Worm (Caenorhabditis elegans) whole organism, late embryonic: Measurements from ENCODE around the gene F25B3.4.

Experiments used
- C08G9.2 ChIP-seq: sonication (generic microtip); optimal IDR thresholded peaks from 2 replicates; lab custom pipeline; 2016; ENCODE audit warnings: mild to moderate bottlenecking, missing genetic modification characterization, moderate library complexity, missing compliant biosample characterization
- F13H6.1 ChIP-seq: sonication (generic microtip); optimal IDR thresholded peaks from 2 replicates; lab custom pipeline; 2016; ENCODE audit warnings: missing genetic modification characterization, missing compliant biosample characterization
- K02D7.2 ChIP-seq: sonication (generic microtip); optimal IDR thresholded peaks from 2 replicates; lab custom pipeline; 2017; ENCODE audit warnings: mild to moderate bottlenecking, missing genetic modification characterization, missing compliant biosample characterization
- K09A11.1 ChIP-seq: sonication (generic microtip); optimal IDR thresholded peaks from 2 replicates; lab custom pipeline; 2017; ENCODE audit warnings: antibody characterized with exemption, mild to moderate bottlenecking, missing genetic modification characterization, missing compliant biosample characterization; ENCODE audit not compliant: insufficient read depth
- T23F11.4 ChIP-seq: fragments of 200-800 bp; sonication (Bioruptor generic); optimal IDR thresholded peaks from 2 replicates; lab custom pipeline; 2018; ENCODE audit warnings: mild to moderate bottlenecking, missing genetic modification characterization, missing compliant biosample characterization
- ama-1 ChIP-seq: fragments of 150-350 bp; optimal IDR thresholded peaks from 2 replicates; lab custom pipeline; 2014
- ceh-14 ChIP-seq: sonication (generic microtip); optimal IDR thresholded peaks from 2 replicates; lab custom pipeline; 2016; ENCODE audit warnings: missing genotype, missing genetic modification characterization, missing compliant biosample characterization
- ceh-18 ChIP-seq: sonication (generic microtip); optimal IDR thresholded peaks from 2 replicates; lab custom pipeline; 2016; ENCODE audit warnings: missing genetic modification characterization, missing compliant biosample characterization
- ceh-19 ChIP-seq: fragments of 200-800 bp; sonication (Bioruptor generic); optimal IDR thresholded peaks from 2 replicates; lab custom pipeline; 2018; ENCODE audit warnings: mild to moderate bottlenecking, missing genetic modification characterization, missing compliant biosample characterization
- ceh-2 ChIP-seq: sonication (generic microtip); optimal IDR thresholded peaks from 2 replicates; lab custom pipeline; 2016; ENCODE audit warnings: missing genotype, missing genetic modification characterization, missing compliant biosample characterization
- ceh-22 ChIP-seq: sonication (generic microtip); optimal IDR thresholded peaks from 2 replicates; lab custom pipeline; 2017; ENCODE audit warnings: missing biosample characterization, missing genetic modification characterization
- ceh-24 ChIP-seq: sonication (generic microtip); optimal IDR thresholded peaks from 2 replicates; lab custom pipeline; 2016; ENCODE audit warnings: mild to moderate bottlenecking, missing genetic modification characterization, missing compliant biosample characterization
- ceh-31 ChIP-seq: sonication (generic microtip); optimal IDR thresholded peaks from 2 replicates; lab custom pipeline; 2016; ENCODE audit warnings: missing genetic modification characterization, missing compliant biosample characterization
- ceh-34 ChIP-seq: sonication (generic microtip); optimal IDR thresholded peaks from 2 replicates; lab custom pipeline; 2016; ENCODE audit warnings: mild to moderate bottlenecking, missing genetic modification characterization, missing compliant biosample characterization
- ceh-48 ChIP-seq: sonication (generic microtip); optimal IDR thresholded peaks from 2 replicates; lab custom pipeline; 2016; ENCODE audit warnings: missing genetic modification characterization, inconsistent platforms, missing compliant biosample characterization
- dmd-4 ChIP-seq: sonication (generic microtip); optimal IDR thresholded peaks from 2 replicates; lab custom pipeline; 2016; ENCODE audit warnings: borderline replicate concordance, missing genetic modification characterization, missing compliant biosample characterization
- elt-2 ChIP-seq: sonication (generic microtip); optimal IDR thresholded peaks from 2 replicates; lab custom pipeline; 2016; ENCODE audit warnings: missing genetic modification reagents, missing genetic modification characterization, missing compliant biosample characterization
- elt-4 ChIP-seq: sonication (generic microtip); optimal IDR thresholded peaks from 2 replicates; lab custom pipeline; 2016; ENCODE audit warnings: missing genetic modification characterization, missing compliant biosample characterization
- ets-4 ChIP-seq: sonication (generic microtip); optimal IDR thresholded peaks from 2 replicates; lab custom pipeline; 2016; ENCODE audit warnings: missing genetic modification characterization, missing compliant biosample characterization
- fax-1 ChIP-seq: sonication (generic microtip); optimal IDR thresholded peaks from 2 replicates; lab custom pipeline; 2016; ENCODE audit warnings: missing genotype, missing genetic modification characterization, missing compliant biosample characterization
- hlh-13 ChIP-seq: fragments of 200-800 bp; sonication (Bioruptor generic); optimal IDR thresholded peaks from 2 replicates; lab custom pipeline; 2018; ENCODE audit warnings: mild to moderate bottlenecking, missing genetic modification characterization, missing compliant biosample characterization
- hlh-30 ChIP-seq: sonication (generic microtip); optimal IDR thresholded peaks from 2 replicates; lab custom pipeline; 2017; ENCODE audit warnings: antibody characterized with exemption, missing genetic modification characterization, missing compliant biosample characterization; ENCODE audit not compliant: insufficient read depth
- hlh-6 ChIP-seq: sonication (generic microtip); optimal IDR thresholded peaks from 2 replicates; lab custom pipeline; 2016; ENCODE audit warnings: missing genotype, missing genetic modification characterization, missing compliant biosample characterization
- lim-6 ChIP-seq: sonication (generic microtip); optimal IDR thresholded peaks from 2 replicates; lab custom pipeline; 2016; ENCODE audit warnings: missing genetic modification characterization, missing compliant biosample characterization
- mec-3 ChIP-seq: sonication (generic microtip); optimal IDR thresholded peaks from 2 replicates; lab custom pipeline; 2016; ENCODE audit warnings: borderline replicate concordance, missing genetic modification characterization, missing compliant biosample characterization
- nfya-1 ChIP-seq: sonication (generic microtip); optimal IDR thresholded peaks from 2 replicates; lab custom pipeline; 2017; ENCODE audit warnings: missing genetic modification characterization, mild to moderate bottlenecking, missing compliant biosample characterization, antibody characterized with exemption, moderate library complexity
- nhr-11 ChIP-seq: fragments of 150-350 bp; optimal IDR thresholded peaks from 2 replicates; lab custom pipeline; 2014; ENCODE audit warnings: missing biosample characterization, missing genetic modification characterization
- nhr-232 ChIP-seq: sonication (generic microtip); optimal IDR thresholded peaks from 2 replicates; lab custom pipeline; 2016; ENCODE audit warnings: missing genetic modification characterization, missing compliant biosample characterization
- npax-4 ChIP-seq: sonication (generic microtip); optimal IDR thresholded peaks from 2 replicates; lab custom pipeline; 2016; ENCODE audit warnings: missing genetic modification characterization, missing compliant biosample characterization
- odd-2 ChIP-seq: sonication (generic microtip); optimal IDR thresholded peaks from 2 replicates; lab custom pipeline; 2017; ENCODE audit warnings: antibody characterized with exemption, mild to moderate bottlenecking, missing genetic modification characterization, missing compliant biosample characterization
- pax-1 ChIP-seq: fragments of 150-350 bp; optimal IDR thresholded peaks from 2 replicates; lab custom pipeline; 2014; ENCODE audit warnings: missing biosample characterization, missing genetic modification characterization
- pha-4 ChIP-seq: fragments of 150-350 bp; optimal IDR thresholded peaks from 2 replicates; lab custom pipeline; 2018; ENCODE audit warnings: missing biosample characterization, missing genetic modification reagents, missing genetic modification characterization
- pqm-1 ChIP-seq: sonication (generic microtip); optimal IDR thresholded peaks from 2 replicates; lab custom pipeline; 2016; ENCODE audit warnings: missing genetic modification characterization, missing compliant biosample characterization
- pros-1 ChIP-seq: fragments of 150-350 bp; optimal IDR thresholded peaks from 2 replicates; lab custom pipeline; 2014; ENCODE audit warnings: missing biosample characterization, missing genetic modification reagents, missing genetic modification characterization
- ref-2 ChIP-seq: sonication (generic microtip); optimal IDR thresholded peaks from 2 replicates; lab custom pipeline; 2016; ENCODE audit warnings: missing genetic modification characterization, missing compliant biosample characterization
- sox-4 ChIP-seq: sonication (generic microtip); optimal IDR thresholded peaks from 2 replicates; lab custom pipeline; 2017; ENCODE audit warnings: mild to moderate bottlenecking, missing genetic modification characterization, inconsistent platforms, missing compliant biosample characterization
- tbx-2 ChIP-seq: sonication (generic microtip); optimal IDR thresholded peaks from 2 replicates; lab custom pipeline; 2016; ENCODE audit warnings: missing genetic modification characterization, missing compliant biosample characterization
- tbx-7 ChIP-seq: sonication (generic microtip); optimal IDR thresholded peaks from 2 replicates; lab custom pipeline; 2016; ENCODE audit warnings: missing genotype, missing genetic modification characterization, missing compliant biosample characterization
- unc-42 ChIP-seq: sonication (generic microtip); optimal IDR thresholded peaks from 2 replicates; lab custom pipeline; 2016; ENCODE audit warnings: missing genotype, missing genetic modification characterization, missing compliant biosample characterization
- unc-55 ChIP-seq: sonication (generic microtip); optimal IDR thresholded peaks from 2 replicates; lab custom pipeline; 2017; ENCODE audit warnings: missing biosample characterization, missing genetic modification reagents, missing genetic modification characterization
- unc-86 ChIP-seq: sonication (generic microtip); optimal IDR thresholded peaks from 2 replicates; lab custom pipeline; 2016; ENCODE audit warnings: missing genetic modification characterization, missing compliant biosample characterization
- zip-5 ChIP-seq: sonication (generic microtip); optimal IDR thresholded peaks from 2 replicates; lab custom pipeline; 2016; ENCODE audit warnings: missing genetic modification characterization, missing compliant biosample characterization
- ztf-16 ChIP-seq: sonication (generic microtip); optimal IDR thresholded peaks from 2 replicates; lab custom pipeline; 2017; ENCODE audit warnings: missing genetic modification characterization, missing compliant biosample characterization

The F25B3.4 gene

ce11 chrV:9561624-9562179 lies 6.9 kb downstream of the F25B3.4 start, which contains the start of gene rgef-1:
Gene rgef-1 (minus strand): TSS chrV:9561674.
- TF ChIP-seq ceh-48 (tag; lab: Kevin White, UChicago) (peak; percentile 89), nfya-1 (tag; lab: Kevin White, UChicago) (peak; percentile 47), ama-1 (lab: Kevin White, UChicago) (no peak), ceh-19 (GFP tag; lab: Kevin White, UChicago) (peak; percentile 44), unc-55 (GFP tag; lab: Kevin White, UChicago) (no peak), pros-1 (tag; lab: Kevin White, UChicago) (peak; percentile 17), C08G9.2 (tag; lab: Kevin White, UChicago) (peak; percentile 33), ceh-22 (tag; lab: Kevin White, UChicago) (no peak), zip-5 (tag; lab: Kevin White, UChicago) (no peak), dmd-4 (tag; lab: Kevin White, UChicago) (no peak), tbx-2 (tag; lab: Kevin White, UChicago) (peak; percentile 59), ceh-14 (tag; lab: Kevin White, UChicago) (peak; percentile 76), ref-2 (tag; lab: Kevin White, UChicago) (peak; percentile 20), ztf-16 (tag; lab: Kevin White, UChicago) (no peak), mec-3 (tag; lab: Kevin White, UChicago) (no peak), tbx-7 (tag; lab: Kevin White, UChicago) (no peak), unc-42 (tag; lab: Kevin White, UChicago) (peak; percentile 87), ceh-34 (tag; lab: Kevin White, UChicago) (peak; percentile 37), ceh-31 (tag; lab: Kevin White, UChicago) (peak; percentile 85), ceh-18 (tag; lab: Kevin White, UChicago) (peak; percentile 44)

ce11 chrV:9556668-9557067 lies 11.9 kb downstream of the F25B3.4 start:
- no peak for TF ChIP-seq fax-1 (tag; lab: Kevin White, UChicago)
- no peak for TF ChIP-seq nhr-232
- TF ChIP-seq sox-4 (tag; lab: Kevin White, UChicago): no peak
- TF ChIP-seq, all 69 proteins: peak for 0

ce11 chrV:9550313-9550712 lies 18.3 kb downstream of the F25B3.4 start, which contains the start of gene ehbp-1:
Gene ehbp-1 (plus strand): TSS chrV:9550644.
- TF ChIP-seq ceh-31 (tag; lab: Kevin White, UChicago): peak; percentile 22
- TF ChIP-seq npax-4 (tag; lab: Kevin White, UChicago): no peak
- peak; percentile 88 for TF ChIP-seq unc-42 (tag; lab: Kevin White, UChicago)

DNA sequence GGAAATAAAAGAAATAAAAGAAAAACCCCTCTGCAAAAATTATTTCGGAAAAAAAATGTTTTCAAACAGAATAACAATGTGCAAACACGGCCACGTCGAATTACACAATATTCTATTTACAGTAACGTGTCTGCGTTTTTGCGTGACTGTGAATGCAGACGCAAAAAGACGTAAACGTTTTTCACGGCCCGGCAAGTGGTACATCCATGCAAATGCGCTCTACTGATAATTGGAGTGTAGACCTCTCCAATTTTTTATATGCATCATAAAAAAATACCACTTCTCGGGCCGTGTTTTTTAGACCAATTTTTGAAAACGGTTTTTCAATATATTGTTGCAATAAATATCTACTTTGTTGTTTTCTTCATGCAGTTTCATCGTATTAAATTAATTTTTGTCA lies 19.1 kb downstream of the F25B3.4 start, which contains the start of gene nstp-10:
Gene nstp-10, minus strand, starts transcription at position 378 of the 400 bp plus-strand sequence.
- TF ChIP-seq ceh-31 (tag; lab: Kevin White, UChicago) (peak; percentile 43), ceh-14 (tag; lab: Kevin White, UChicago) (no peak)

DNA sequence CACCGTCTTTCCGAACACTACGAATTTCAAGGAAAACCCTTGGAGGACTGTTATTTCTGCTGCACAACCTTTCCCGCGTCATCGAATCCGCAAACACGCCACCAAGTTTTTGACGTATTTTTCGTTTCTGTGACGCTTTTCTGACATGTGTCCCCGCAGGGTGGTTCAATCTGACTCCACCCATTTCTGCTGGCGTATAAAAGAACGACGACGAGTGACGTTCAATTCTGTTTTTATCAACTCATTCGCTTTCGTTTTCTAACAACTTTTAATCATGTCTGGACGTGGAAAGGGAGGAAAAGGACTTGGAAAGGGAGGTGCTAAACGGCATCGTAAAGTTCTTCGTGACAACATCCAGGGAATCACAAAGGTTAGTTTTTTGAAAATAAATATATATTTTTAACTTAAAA lies 21.7 kb downstream of the F25B3.4 start, which contains the start of gene his-37:
Gene his-37, plus strand, starts transcription at position 246 of the 410 bp plus-strand sequence.
- peak; percentile 79 for TF ChIP-seq pax-1 (tag; lab: Kevin White, UChicago)
- peak; percentile 38 for TF ChIP-seq T23F11.4 (GFP tag; lab: Kevin White, UChicago)
- peak; percentile 85 for TF ChIP-seq ref-2 (tag; lab: Kevin White, UChicago)
- TF ChIP-seq elt-4 (tag; lab: Kevin White, UChicago): no peak
- TF ChIP-seq odd-2 (tag; lab: Kevin White, UChicago): no peak
- TF ChIP-seq K09A11.1 (tag; lab: Kevin White, UChicago): no peak
- peak; percentile 93 for TF ChIP-seq nfya-1 (tag; lab: Kevin White, UChicago)
- no peak for TF ChIP-seq lim-6 (tag; lab: Kevin White, UChicago)
- TF ChIP-seq hlh-30: peak; percentile 64
- TF ChIP-seq pqm-1 (tag; lab: Kevin White, UChicago): peak; percentile 76
- TF ChIP-seq nhr-11 (tag; lab: Kevin White, UChicago): peak; percentile 85
- peak; percentile 60 for TF ChIP-seq unc-86 (tag; lab: Kevin White, UChicago)
- peak; percentile 66 for TF ChIP-seq pros-1 (tag; lab: Kevin White, UChicago)
- no peak for TF ChIP-seq ceh-24
- no peak for TF ChIP-seq mec-3 (tag; lab: Kevin White, UChicago)
- TF ChIP-seq hlh-13 (GFP tag; lab: Kevin White, UChicago): no peak
- no peak for TF ChIP-seq ceh-19 (GFP tag; lab: Kevin White, UChicago)
- TF ChIP-seq K02D7.2 (tag; lab: Kevin White, UChicago): no peak
- peak; percentile 52 for TF ChIP-seq ceh-2
- no peak for TF ChIP-seq hlh-6
- no peak for TF ChIP-seq pha-4 (tag; lab: Kevin White, UChicago)
- peak; percentile 86 for TF ChIP-seq ets-4
- TF ChIP-seq F13H6.1 (tag; lab: Kevin White, UChicago): no peak
- TF ChIP-seq elt-2: peak; percentile 83
- peak; percentile 92 for TF ChIP-seq unc-55 (GFP tag; lab: Kevin White, UChicago)
